Worm (Caenorhabditis elegans) whole organism, L2 larva: ENCODE data around the gene snx-17.

Experiments used
- R02D3.7 ChIP-seq: fragments of 150-350 bp; optimal IDR thresholded peaks from 2 replicates; lab custom pipeline; 2014; ENCODE audit warnings: missing biosample characterization, missing genetic modification characterization
- alr-1 ChIP-seq: fragments of 150-350 bp; optimal IDR thresholded peaks from 2 replicates; lab custom pipeline; 2014; ENCODE audit warnings: missing biosample characterization, missing genetic modification characterization
- ama-1 ChIP-seq: fragments of 150-350 bp; optimal IDR thresholded peaks from 2 replicates; lab custom pipeline; 2018; ENCODE audit warnings: inconsistent platforms
- elt-1 ChIP-seq: fragments of 150-350 bp; optimal IDR thresholded peaks from 2 replicates; lab custom pipeline; 2014; ENCODE audit warnings: missing biosample characterization, missing genetic modification characterization
- fos-1 ChIP-seq: fragments of 150-350 bp; optimal IDR thresholded peaks from 2 replicates; lab custom pipeline; 2014; ENCODE audit warnings: missing biosample characterization, missing genetic modification characterization
- lin-11 ChIP-seq: fragments of 150-350 bp; sonication (generic microtip); optimal IDR thresholded peaks from 2 replicates; lab custom pipeline; 2014; ENCODE audit warnings: missing biosample characterization, missing genetic modification characterization, inconsistent platforms, mixed read lengths
- mab-5 ChIP-seq: fragments of 150-350 bp; optimal IDR thresholded peaks from 2 replicates; lab custom pipeline; 2014; ENCODE audit warnings: missing biosample characterization, missing genetic modification characterization
- mdl-1 ChIP-seq, 2 experiments: fragments of 150-350 bp in 1 of 2; sonication (generic microtip) in 1 of 2; optimal IDR thresholded peaks; 2 replicates each; lab custom pipeline; 2017; ENCODE audit warnings: missing biosample characterization in 2 of 2, missing genetic modification characterization in 2 of 2
- nhr-10 ChIP-seq: sonication (generic microtip); optimal IDR thresholded peaks from 2 replicates; lab custom pipeline; 2017; ENCODE audit warnings: missing biosample characterization, missing genetic modification characterization
- nhr-6 ChIP-seq: fragments of 150-350 bp; optimal IDR thresholded peaks from 2 replicates; lab custom pipeline; 2014; ENCODE audit warnings: missing biosample characterization, missing genetic modification characterization
- skn-1 ChIP-seq: sonication (generic microtip); optimal IDR thresholded peaks from 2 replicates; lab custom pipeline; 2017; ENCODE audit warnings: missing biosample characterization, missing genetic modification characterization
- snpc-4 ChIP-seq: fragments of 150-350 bp; optimal IDR thresholded peaks from 2 replicates; lab custom pipeline; 2014; ENCODE audit warnings: missing biosample characterization, missing genetic modification characterization
- unc-39 ChIP-seq: fragments of 150-350 bp; optimal IDR thresholded peaks from 2 replicates; lab custom pipeline; 2014; ENCODE audit warnings: missing biosample characterization, missing genetic modification characterization
- ztf-11 ChIP-seq: sonication (generic microtip); optimal IDR thresholded peaks from 2 replicates; lab custom pipeline; 2017; ENCODE audit warnings: missing biosample characterization, missing genetic modification characterization

DNA sequence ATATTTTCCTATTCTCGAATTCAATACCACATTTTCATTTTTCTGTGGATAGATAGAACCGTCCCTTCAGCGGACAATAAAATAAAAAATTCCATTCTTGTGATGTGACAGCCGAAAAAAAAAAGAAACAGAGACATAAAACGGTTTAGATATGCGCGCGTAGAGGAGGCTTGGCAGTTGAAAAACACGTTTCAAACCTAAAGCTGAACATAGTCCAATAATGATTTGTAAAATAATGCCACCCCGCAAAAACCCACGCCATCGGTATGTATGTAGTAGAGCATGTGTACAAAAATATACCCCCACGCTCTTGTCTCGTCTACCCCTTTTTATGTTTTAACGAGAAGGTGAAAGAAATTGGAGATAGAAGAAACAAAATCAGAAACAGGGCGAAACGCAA lies 13.4 kb downstream of the snx-17 start:
- TF ChIP-seq snpc-4 (tag; lab: Kevin White, UChicago) = no peak
- TF ChIP-seq mdl-1 (tag; optimal IDR thresholded peaks at IDR 0.05; lab: Kevin White, UChicago) = no peak
- no peak for TF ChIP-seq ztf-11 (tag; lab: Kevin White, UChicago)
- no peak for TF ChIP-seq unc-39
- no peak for TF ChIP-seq fos-1 (tag; lab: Kevin White, UChicago)
- no peak for TF ChIP-seq lin-11 (tag; lab: Kevin White, UChicago)
- TF ChIP-seq elt-1 (tag; lab: Kevin White, UChicago) = no peak
- TF ChIP-seq R02D3.7 (tag; lab: Kevin White, UChicago) = no peak
- no peak for TF ChIP-seq nhr-10 (tag; lab: Kevin White, UChicago)
- TF ChIP-seq ama-1 = peak; percentile 36
- TF ChIP-seq mab-5 (tag; lab: Kevin White, UChicago) = no peak
- no peak for TF ChIP-seq nhr-6 (tag; lab: Kevin White, UChicago)
- TF ChIP-seq skn-1 (tag; lab: Kevin White, UChicago) = no peak
- TF ChIP-seq alr-1 (tag; lab: Kevin White, UChicago) = no peak
